Worm (Caenorhabditis elegans): Measurements from ENCODE around the gene rps-0.

ce11 chrIII:4762846-4763245, 9.0 kb upstream of the rps-0 start:
- no peak for TF ChIP-seq dao-5 (tag; optimal IDR thresholded peaks at IDR 0.05)
- TF ChIP-seq him-1 (tag; optimal IDR thresholded peaks at IDR 0.05): no peak
- no peak for TF ChIP-seq W03F9.2 (tag; optimal IDR thresholded peaks at IDR 0.05)

Measured in whole organism, L4/young adult.